Fruit fly (Drosophila melanogaster) whole organism, embryonic: ENCODE measurements around the gene Kaz-m1.

Source experiments
- Atf6 ChIP-seq: fragments of 200-800 bp; sonication (Bioruptor generic); IDR thresholded peaks from 2 replicates; pipeline ENCODE4 v1.3.6; 2022; ENCODE audit warnings: missing biosample characterization, missing genetic modification characterization
- Awh ChIP-seq: fragments of 200-800 bp; sonication (Bioruptor generic); IDR thresholded peaks from 2 replicates; pipeline ENCODE4, ENCODE4 v1.3.6; 2022; ENCODE audit warnings: missing biosample characterization, missing genetic modification characterization
- Blimp-1 ChIP-seq: fragments of 200-800 bp; sonication (Bioruptor generic); optimal IDR thresholded peaks from 3 replicates; lab custom pipeline; 2018; ENCODE audit warnings: missing biosample characterization, missing genetic modification characterization, mild to moderate bottlenecking, moderate library complexity, missing genetic modification reagents
- CG10274 ChIP-seq: fragments of 200-800 bp; sonication (Bioruptor generic); optimal IDR thresholded peaks from 3 replicates; lab custom pipeline; 2017; ENCODE audit warnings: missing biosample characterization, mild to moderate bottlenecking, missing genetic modification characterization
- CG14014 ChIP-seq: fragments of 200-800 bp; sonication (Bioruptor generic); IDR thresholded peaks from 2 replicates; pipeline ENCODE4 v1.3.6; 2022; ENCODE audit warnings: missing biosample characterization, missing genetic modification characterization
- CG14441 ChIP-seq: fragments of 200-800 bp; sonication (Bioruptor generic); IDR thresholded peaks from 2 replicates; pipeline ENCODE4 v1.3.6; 2022; ENCODE audit warnings: missing biosample characterization, missing genetic modification characterization
- CG15479 ChIP-seq: fragments of 200-800 bp; sonication (Bioruptor generic); optimal IDR thresholded peaks from 3 replicates; lab custom pipeline; 2019; ENCODE audit warnings: missing biosample characterization, mild to moderate bottlenecking, missing genetic modification characterization, moderate library complexity
- CG17328 ChIP-seq: fragments of 200-800 bp; sonication (Bioruptor generic); IDR thresholded peaks from 2 replicates; pipeline ENCODE4 v1.3.6; 2022; ENCODE audit warnings: missing biosample characterization, missing genetic modification characterization
- CG17612 ChIP-seq: fragments of 200-800 bp; sonication (Bioruptor generic); IDR thresholded peaks from 2 replicates; pipeline ENCODE4 v1.3.6; 2022; ENCODE audit warnings: missing biosample characterization, missing genetic modification characterization
- CG17829 ChIP-seq: fragments of 200-800 bp; optimal IDR thresholded peaks from 2 replicates; lab custom pipeline; 2019; ENCODE audit warnings: missing biosample characterization, mild to moderate bottlenecking, missing genetic modification characterization, moderate library complexity
- CG18599 ChIP-seq: fragments of 200-800 bp; sonication (Bioruptor generic); optimal IDR thresholded peaks from 3 replicates; lab custom pipeline; 2017; ENCODE audit warnings: missing biosample characterization, missing genetic modification characterization, mild to moderate bottlenecking, moderate library complexity, missing genetic modification reagents
- CG2202 ChIP-seq: fragments of 200-800 bp; sonication (Bioruptor generic); optimal IDR thresholded peaks from 2 replicates; lab custom pipeline; 2018; ENCODE audit warnings: missing biosample characterization, mild to moderate bottlenecking, missing genetic modification characterization
- CG2712 ChIP-seq: fragments of 200-800 bp; optimal IDR thresholded peaks from 3 replicates; lab custom pipeline; 2019; ENCODE audit warnings: missing biosample characterization, mild to moderate bottlenecking, missing genetic modification characterization, moderate library complexity
- CG31441 ChIP-seq: fragments of 200-800 bp; sonication (Bioruptor generic); IDR thresholded peaks from 2 replicates; pipeline ENCODE4 v1.3.6; 2022; ENCODE audit warnings: missing biosample characterization, missing genetic modification characterization
- CG3407 ChIP-seq: fragments of 200-800 bp; sonication (Bioruptor generic); optimal IDR thresholded peaks from 2 replicates; lab custom pipeline; 2018; ENCODE audit warnings: missing biosample characterization, mild to moderate bottlenecking, missing genetic modification characterization
- CG6272 ChIP-seq: fragments of 200-800 bp; sonication (Bioruptor generic); IDR thresholded peaks from 2 replicates; pipeline ENCODE4 v1.3.6; 2022; ENCODE audit warnings: missing biosample characterization, missing genetic modification characterization
- CG8388 ChIP-seq: fragments of 200-800 bp; sonication (Bioruptor generic); optimal IDR thresholded peaks from 2 replicates; lab custom pipeline; 2019; ENCODE audit warnings: missing biosample characterization, mild to moderate bottlenecking, missing genetic modification characterization, moderate library complexity
- CHES-1-like ChIP-seq: fragments of 200-800 bp; sonication (Bioruptor generic); optimal IDR thresholded peaks from 2 replicates; lab custom pipeline; 2016; ENCODE audit warnings: missing biosample characterization, missing genetic modification characterization
- D ChIP-seq, 2 experiments: fragments of 200-800 bp in 1 of 2; fragments of >200 bp in 1 of 2; sonication (Bioruptor generic) in 1 of 2; optimal IDR thresholded peaks; 2 replicates in 1 of 2; 3 replicates in 1 of 2; lab custom pipeline; 2017; ENCODE audit warnings: mild to moderate bottlenecking in 1 of 2, missing biosample characterization in 1 of 2, missing genetic modification characterization in 1 of 2, missing genetic modification reagents in 1 of 2
- Dad ChIP-seq: fragments of 200-800 bp; sonication (Bioruptor generic); optimal IDR thresholded peaks from 3 replicates; lab custom pipeline; 2016; ENCODE audit warnings: missing biosample characterization, missing genetic modification characterization
- Dip2 ChIP-seq: fragments of 200-800 bp; sonication (Bioruptor generic); IDR thresholded peaks from 2 replicates; pipeline ENCODE4 v1.3.6; 2022; ENCODE audit warnings: missing biosample characterization, missing genetic modification characterization
- E2f1 ChIP-seq: fragments of 200-800 bp; sonication (Bioruptor generic); IDR thresholded peaks from 2 replicates; pipeline ENCODE4 v1.3.6; 2022; ENCODE audit warnings: missing biosample characterization, missing genetic modification characterization
- GATAe ChIP-seq: fragments of 200-800 bp; sonication (Bioruptor generic); conservative IDR thresholded peaks from 2 replicates; pipeline ENCODE4 v1.3.6; 2022; ENCODE audit warnings: missing biosample characterization, missing genetic modification characterization
- HLHmδ ChIP-seq: fragments of 200-800 bp; sonication (Bioruptor generic); optimal IDR thresholded peaks from 2 replicates; lab custom pipeline; 2018; ENCODE audit warnings: missing biosample characterization, mild to moderate bottlenecking, missing genetic modification characterization, moderate library complexity
- Nf-YB ChIP-seq: fragments of 200-800 bp; sonication (Bioruptor generic); optimal IDR thresholded peaks from 3 replicates; lab custom pipeline; 2019; ENCODE audit warnings: missing biosample characterization, mild to moderate bottlenecking, missing genetic modification characterization, moderate library complexity
- Optix ChIP-seq: fragments of 200-800 bp; sonication (Bioruptor generic); IDR thresholded peaks from 3 replicates; pipeline ENCODE4 v1.3.6; 2022; ENCODE audit warnings: missing biosample characterization, missing genetic modification characterization
- Sox100B ChIP-seq: fragments of 200-800 bp; sonication (Bioruptor generic); optimal IDR thresholded peaks from 3 replicates; lab custom pipeline; 2018; ENCODE audit warnings: missing biosample characterization, mild to moderate bottlenecking, missing genetic modification characterization
- Sox102F ChIP-seq: fragments of 200-800 bp; sonication (Bioruptor generic); optimal IDR thresholded peaks from 2 replicates; lab custom pipeline; 2018; ENCODE audit warnings: missing biosample characterization, mild to moderate bottlenecking, missing genetic modification characterization, moderate library complexity
- Tbp ChIP-seq: fragments of >200 bp; optimal IDR thresholded peaks from 2 replicates; lab custom pipeline; 2018; ENCODE audit warnings: missing biosample characterization, missing genetic modification characterization
- bab2 ChIP-seq: fragments of 200-800 bp; sonication (Bioruptor generic); optimal IDR thresholded peaks from 2 replicates; lab custom pipeline; 2016; ENCODE audit warnings: missing biosample characterization, missing genetic modification characterization
- cad ChIP-seq: fragments of >200 bp; optimal IDR thresholded peaks from 2 replicates; lab custom pipeline; 2017; ENCODE audit warnings: missing biosample characterization, missing genetic modification characterization
- chif ChIP-seq, 2 experiments: fragments of 200-800 bp; sonication (Bioruptor generic); optimal IDR thresholded peaks; 3 replicates each; lab custom pipeline; 2016; ENCODE audit warnings: missing biosample characterization in 2 of 2, missing genetic modification characterization in 2 of 2
- ci ChIP-seq: fragments of 200-800 bp; sonication (Bioruptor generic); IDR thresholded peaks from 3 replicates; pipeline ENCODE4 v1.3.6; 2022; ENCODE audit warnings: missing biosample characterization, missing genetic modification characterization
- crol ChIP-seq: fragments of 200-800 bp; sonication (Bioruptor generic); IDR thresholded peaks from 2 replicates; pipeline ENCODE4 v1.3.6; 2022; ENCODE audit warnings: missing biosample characterization, missing genetic modification characterization
- dmrt11E ChIP-seq: fragments of 200-800 bp; sonication (Bioruptor generic); optimal IDR thresholded peaks from 3 replicates; lab custom pipeline; 2018; ENCODE audit warnings: missing biosample characterization, mild to moderate bottlenecking, missing genetic modification characterization, moderate library complexity
- dysf ChIP-seq: fragments of 200-800 bp; sonication (Bioruptor generic); IDR thresholded peaks from 3 replicates; pipeline ENCODE4 v1.3.6; 2022; ENCODE audit warnings: missing biosample characterization, missing genetic modification characterization
- ems ChIP-seq: fragments of 200-800 bp; sonication (Bioruptor generic); optimal IDR thresholded peaks from 3 replicates; lab custom pipeline; 2016; ENCODE audit warnings: missing biosample characterization, missing genetic modification characterization
- grn ChIP-seq: fragments of 200-800 bp; sonication (Bioruptor generic); optimal IDR thresholded peaks from 3 replicates; lab custom pipeline; 2017; ENCODE audit warnings: missing biosample characterization, missing genetic modification characterization
- jumu ChIP-seq: fragments of 200-800 bp; sonication (Bioruptor generic); optimal IDR thresholded peaks from 3 replicates; lab custom pipeline; 2016; ENCODE audit warnings: missing biosample characterization, missing genetic modification characterization
- kni ChIP-seq: fragments of 200-800 bp; sonication (Bioruptor generic); optimal IDR thresholded peaks from 3 replicates; lab custom pipeline; 2017; ENCODE audit warnings: mild to moderate bottlenecking, missing biosample characterization, missing genetic modification reagents, missing genetic modification characterization
- nerfin-1 ChIP-seq: fragments of 200-800 bp; sonication (Bioruptor generic); optimal IDR thresholded peaks from 3 replicates; lab custom pipeline; 2019; ENCODE audit warnings: missing biosample characterization, mild to moderate bottlenecking, missing genetic modification characterization, moderate library complexity
- otp ChIP-seq: fragments of 200-800 bp; sonication (Bioruptor generic); IDR thresholded peaks from 3 replicates; pipeline ENCODE4, ENCODE4 v1.3.6; 2022; ENCODE audit warnings: missing biosample characterization, missing genetic modification characterization
- pros ChIP-seq: fragments of 200-800 bp; sonication (Bioruptor generic); optimal IDR thresholded peaks from 3 replicates; lab custom pipeline; 2019; ENCODE audit warnings: missing biosample characterization, mild to moderate bottlenecking, missing genetic modification characterization, moderate library complexity
- rib ChIP-seq: fragments of 200-800 bp; sonication (Bioruptor generic); IDR thresholded peaks from 2 replicates; pipeline ENCODE4 v1.3.6; 2022; ENCODE audit warnings: missing biosample characterization, missing genetic modification characterization
- ro ChIP-seq: fragments of 200-800 bp; sonication (Bioruptor generic); IDR thresholded peaks from 2 replicates; pipeline ENCODE4 v1.3.6; 2022; ENCODE audit warnings: missing biosample characterization, missing genetic modification characterization
- salm ChIP-seq: fragments of 200-800 bp; sonication (Bioruptor generic); optimal IDR thresholded peaks from 2 replicates; lab custom pipeline; 2018; ENCODE audit warnings: missing biosample characterization, mild to moderate bottlenecking, missing genetic modification characterization
- sens ChIP-seq: fragments of 200-800 bp; sonication (Bioruptor generic); peaks from one replicate; lab custom pipeline; 2016; ENCODE audit warnings: missing biosample characterization, missing genetic modification characterization
- sens-2 ChIP-seq: fragments of 200-800 bp; sonication (Bioruptor generic); IDR thresholded peaks from 2 replicates; pipeline ENCODE4 v1.3.6; 2022; ENCODE audit warnings: missing biosample characterization, missing genetic modification characterization
- slou ChIP-seq: fragments of 200-800 bp; sonication (Bioruptor generic); optimal IDR thresholded peaks from 3 replicates; lab custom pipeline; 2016; ENCODE audit warnings: missing biosample characterization, missing genetic modification characterization
- slp2 ChIP-seq: fragments of 200-800 bp; sonication (Bioruptor generic); optimal IDR thresholded peaks from 2 replicates; lab custom pipeline; 2016; ENCODE audit warnings: missing biosample characterization, missing genetic modification characterization
- ssp ChIP-seq: fragments of 200-800 bp; sonication (Bioruptor generic); IDR thresholded peaks from 2 replicates; pipeline ENCODE4 v1.3.6; 2022; ENCODE audit warnings: missing biosample characterization, missing genetic modification characterization
- wor ChIP-seq: fragments of 200-800 bp; sonication (Bioruptor generic); IDR thresholded peaks from 2 replicates; pipeline ENCODE4 v1.3.6; 2022; ENCODE audit warnings: missing biosample characterization, missing genetic modification characterization

Kaz-m1 gene

dm6 chr3R:26009766-26010414 is 4.6 kb upstream of the Kaz-m1 start (continued):
- TF ChIP-seq CG17612 (GFP tag; lab: Robert Waterston, UW) (no peak), CG8388 (no peak), CG18599 (GFP tag; lab: Kevin White, UChicago) (no peak), ssp (no peak), rib (GFP tag; lab: Robert Waterston, UW) (no peak), CHES-1-like (no peak), chif (GFP tag; optimal IDR thresholded peaks at IDR 0.05; lab: Kevin White, UChicago) (no peak), CG31441 (GFP tag; lab: Robert Waterston, UW) (no peak), CG14441 (GFP tag; lab: Robert Waterston, UW) (no peak), Sox102F (no peak), Awh (no peak), CG6272 (GFP tag; lab: Robert Waterston, UW) (no peak), CG3407 (GFP tag; lab: Kevin White, UChicago) (no peak), CG2202 (tag; lab: Kevin White, UChicago) (no peak), sens (GFP tag; lab: Kevin White, UChicago) (peak; percentile 72), ro (GFP tag; lab: Robert Waterston, UW) (no peak), pros (peak; percentile 93), wor (no peak), GATAe (GFP tag; lab: Robert Waterston, UW) (no peak), ems (no peak), Blimp-1 (peak; percentile 24), dysf (GFP tag; lab: Robert Waterston, UW) (no peak), nerfin-1 (tag; lab: Kevin White, UChicago) (peak; percentile 89), slou (no peak), Dip2 (GFP tag; lab: Robert Waterston, UW) (no peak), Sox100B (GFP tag; lab: Kevin White, UChicago) (no peak), slp2 (GFP tag; lab: Kevin White, UChicago) (no peak), grn (peak; percentile 8), CG10274 (GFP tag; lab: Kevin White, UChicago) (no peak), CG17328 (GFP tag; lab: Robert Waterston, UW) (no peak), D (optimal IDR thresholded peaks at IDR 0.05; lab: Kevin White, UChicago) (peak; percentile 8), D (GFP tag; optimal IDR thresholded peaks at IDR 0.05; lab: Kevin White, UChicago) (no peak)
- TF ChIP-seq, all 482 proteins: peak for 11

dm6 chr3R:26010628-26011027 is 3.9 kb upstream of the Kaz-m1 start:
- peak; percentile 18 for TF ChIP-seq CG17829
- peak; percentile 17 for TF ChIP-seq dmrt11E (tag; lab: Kevin White, UChicago)
- peak; percentile 37 for TF ChIP-seq cad (GFP tag; lab: Kevin White, UChicago)
- TF ChIP-seq Tbp (GFP tag; lab: Kevin White, UChicago): peak; percentile 74
- TF ChIP-seq CG15479 (GFP tag; lab: Kevin White, UChicago): peak; percentile 92
- no peak for TF ChIP-seq CG14014 (GFP tag; lab: Robert Waterston, UW)
- no peak for TF ChIP-seq salm
- TF ChIP-seq CG31441 (GFP tag; lab: Robert Waterston, UW): no peak
- TF ChIP-seq sens-2 (GFP tag; lab: Robert Waterston, UW): no peak
- TF ChIP-seq HLHmδ (GFP tag; lab: Kevin White, UChicago): peak; percentile 99
- TF ChIP-seq E2f1 (GFP tag; lab: Robert Waterston, UW): no peak
- no peak for TF ChIP-seq bab2 (GFP tag; lab: Kevin White, UChicago)
- no peak for TF ChIP-seq Dad (GFP tag; lab: Kevin White, UChicago)
- TF ChIP-seq Nf-YB (GFP tag; lab: Kevin White, UChicago): peak; percentile 28
- peak; percentile 72 for TF ChIP-seq crol (GFP tag; lab: Robert Waterston, UW)
- peak; percentile 49; the same call in 1 of the 3 replicates for TF ChIP-seq otp (GFP tag; lab: Robert Waterston, UW)
- peak; percentile 17 for TF ChIP-seq jumu
- TF ChIP-seq CG2712 (tag; lab: Kevin White, UChicago): peak; percentile 5
- TF ChIP-seq ci (GFP tag; lab: Robert Waterston, UW): 0 out of 3 replicates have a peak, but pooled peaks have one; percentile 20
- TF ChIP-seq kni (GFP tag; lab: Kevin White, UChicago): peak; percentile 91
- no peak for TF ChIP-seq Atf6
- TF ChIP-seq Optix (GFP tag; lab: Robert Waterston, UW): no peak
